Worm (Caenorhabditis elegans) whole organism, mixed stage, embryonic: ENCODE measurements around the gene gcst-1.

ENCODE experiments used
- bed-3 ChIP-seq: fragments of 200-800 bp; sonication (Bioruptor generic); optimal IDR thresholded peaks from 3 replicates; lab custom pipeline; 2018; ENCODE audit warnings: mild to moderate bottlenecking, missing genetic modification characterization, moderate library complexity, missing compliant biosample characterization
- lin-13 ChIP-seq: fragments of 150-350 bp; optimal IDR thresholded peaks from 2 replicates; lab custom pipeline; 2014; ENCODE audit warnings: missing biosample characterization, missing genetic modification characterization

DNA sequence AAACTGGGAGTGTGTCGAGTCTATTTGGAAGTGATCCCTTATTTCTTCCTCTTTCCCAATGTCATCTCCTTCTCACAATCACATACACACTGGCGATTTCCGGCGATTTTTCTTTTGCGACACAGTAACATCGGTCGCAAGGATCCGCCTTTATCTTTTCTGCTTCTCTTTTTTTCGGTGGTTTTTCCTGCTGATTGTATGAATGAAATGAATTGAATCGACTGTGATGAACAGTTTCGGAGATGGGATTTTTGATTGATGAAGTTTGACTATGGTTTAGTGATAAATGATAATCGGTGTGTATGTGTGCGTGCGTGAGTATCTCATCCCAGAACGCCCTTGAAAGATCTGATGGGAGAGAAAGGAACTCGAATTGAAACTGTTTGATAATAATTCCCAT, 11.6 kb upstream of the gcst-1 start:
- TF ChIP-seq lin-13 (tag; lab: Kevin White, UChicago): no peak
- no peak for TF ChIP-seq bed-3 (GFP tag; lab: Kevin White, UChicago)
